Fruit fly (Drosophila melanogaster) whole organism, embryonic: ENCODE measurements around the gene Hrs.

Experiments used
- Ada2b ChIP-seq: fragments of 200-800 bp; sonication (Bioruptor generic); IDR thresholded peaks from 2 replicates; pipeline ENCODE4 v1.3.6; 2022; ENCODE audit warnings: missing biosample characterization, missing genetic modification characterization
- Asciz ChIP-seq: fragments of 200-800 bp; sonication (Bioruptor generic); optimal IDR thresholded peaks from 2 replicates; lab custom pipeline; 2017; ENCODE audit warnings: missing biosample characterization, mild to moderate bottlenecking, missing genetic modification characterization, missing genetic modification reagents
- Atf3 ChIP-seq: fragments of 200-800 bp; sonication (Bioruptor generic); optimal IDR thresholded peaks from 3 replicates; lab custom pipeline; 2016; ENCODE audit warnings: missing biosample characterization, missing genetic modification characterization
- Atf6 ChIP-seq: fragments of 200-800 bp; sonication (Bioruptor generic); IDR thresholded peaks from 2 replicates; pipeline ENCODE4 v1.3.6; 2022; ENCODE audit warnings: missing biosample characterization, missing genetic modification characterization
- Bdp1 ChIP-seq: fragments of 200-800 bp; sonication (Bioruptor generic); optimal IDR thresholded peaks from 3 replicates; lab custom pipeline; 2016; ENCODE audit warnings: missing biosample characterization, missing genetic modification characterization
- CG10431 ChIP-seq: fragments of 200-800 bp; sonication (Bioruptor generic); optimal IDR thresholded peaks from 3 replicates; lab custom pipeline; 2018; ENCODE audit warnings: missing biosample characterization, mild to moderate bottlenecking, missing genetic modification characterization
- CG12155 ChIP-seq: fragments of 200-800 bp; sonication (Bioruptor generic); optimal IDR thresholded peaks from 3 replicates; lab custom pipeline; 2016; ENCODE audit warnings: missing biosample characterization, missing genetic modification characterization
- CG15479 ChIP-seq: fragments of 200-800 bp; sonication (Bioruptor generic); optimal IDR thresholded peaks from 3 replicates; lab custom pipeline; 2019; ENCODE audit warnings: missing biosample characterization, mild to moderate bottlenecking, missing genetic modification characterization, moderate library complexity
- CG17359 ChIP-seq: fragments of 200-800 bp; sonication (Bioruptor generic); optimal IDR thresholded peaks from 3 replicates; lab custom pipeline; 2018; ENCODE audit warnings: missing biosample characterization, mild to moderate bottlenecking, missing genetic modification characterization, moderate library complexity
- CG17612 ChIP-seq: fragments of 200-800 bp; sonication (Bioruptor generic); IDR thresholded peaks from 2 replicates; pipeline ENCODE4 v1.3.6; 2022; ENCODE audit warnings: missing biosample characterization, missing genetic modification characterization
- CG2129 ChIP-seq: fragments of 200-800 bp; sonication (Bioruptor generic); IDR thresholded peaks from 2 replicates; pipeline ENCODE4 v1.3.6; 2022; ENCODE audit warnings: missing biosample characterization, missing genetic modification characterization; ENCODE audit not compliant: partially characterized antibody
- CG2199 ChIP-seq: fragments of 200-800 bp; sonication (Bioruptor generic); IDR thresholded peaks from 3 replicates; pipeline ENCODE4 v1.3.6; 2022; ENCODE audit warnings: missing biosample characterization, missing genetic modification characterization
- CG2678 ChIP-seq: fragments of 200-800 bp; sonication (Bioruptor generic); optimal IDR thresholded peaks from 3 replicates; lab custom pipeline; 2019; ENCODE audit warnings: missing biosample characterization, mild to moderate bottlenecking, missing genetic modification characterization, moderate library complexity
- CG4282 ChIP-seq: fragments of 200-800 bp; sonication (Bioruptor generic); optimal IDR thresholded peaks from 2 replicates; lab custom pipeline; 2016; ENCODE audit warnings: missing biosample characterization, missing genetic modification characterization
- CG4730 ChIP-seq: fragments of 200-800 bp; sonication (Bioruptor generic); IDR thresholded peaks from 2 replicates; pipeline ENCODE4 v1.3.6; 2022; ENCODE audit warnings: missing biosample characterization, missing genetic modification characterization
- CG7556 ChIP-seq: fragments of 200-800 bp; sonication (Bioruptor generic); optimal IDR thresholded peaks from 2 replicates; lab custom pipeline; 2017; ENCODE audit warnings: missing biosample characterization, mild to moderate bottlenecking, missing genetic modification characterization
- CG7839 ChIP-seq: fragments of 200-800 bp; sonication (Bioruptor generic); optimal IDR thresholded peaks from 3 replicates; lab custom pipeline; 2018; ENCODE audit warnings: missing biosample characterization, mild to moderate bottlenecking, missing genetic modification characterization, moderate library complexity
- CG7963 ChIP-seq: fragments of 200-800 bp; sonication (Bioruptor generic); IDR thresholded peaks from 3 replicates; pipeline ENCODE4 v1.3.6; 2022; ENCODE audit warnings: missing biosample characterization, missing genetic modification characterization; ENCODE audit not compliant: partially characterized antibody
- CG9215 ChIP-seq: fragments of 200-800 bp; sonication (Bioruptor generic); IDR thresholded peaks from 2 replicates; pipeline ENCODE4 v1.3.6; 2022; ENCODE audit warnings: missing biosample characterization, missing genetic modification characterization
- CoRest ChIP-seq: fragments of 200-800 bp; sonication (Bioruptor generic); optimal IDR thresholded peaks from 3 replicates; lab custom pipeline; 2018; ENCODE audit warnings: missing biosample characterization, mild to moderate bottlenecking, missing genetic modification characterization, moderate library complexity
- Dad ChIP-seq: fragments of 200-800 bp; sonication (Bioruptor generic); optimal IDR thresholded peaks from 3 replicates; lab custom pipeline; 2016; ENCODE audit warnings: missing biosample characterization, missing genetic modification characterization
- Dfd ChIP-seq, 2 experiments: fragments of >200 bp; optimal IDR thresholded peaks; 2 replicates each; lab custom pipeline; 2017; ENCODE audit warnings: missing biosample characterization in 2 of 2, missing genetic modification characterization in 2 of 2
- GATAe ChIP-seq: fragments of 200-800 bp; sonication (Bioruptor generic); conservative IDR thresholded peaks from 2 replicates; pipeline ENCODE4 v1.3.6; 2022; ENCODE audit warnings: missing biosample characterization, missing genetic modification characterization
- PHDP ChIP-seq: fragments of 200-800 bp; sonication (Bioruptor generic); optimal IDR thresholded peaks from 3 replicates; lab custom pipeline; 2018; ENCODE audit warnings: missing biosample characterization, mild to moderate bottlenecking, missing genetic modification characterization, moderate library complexity
- Pdp1 ChIP-seq, 2 experiments: fragments of 200-800 bp; sonication (Bioruptor generic); optimal IDR thresholded peaks; 3 replicates each; lab custom pipeline; 2016; ENCODE audit warnings: missing biosample characterization in 2 of 2, missing genetic modification characterization in 2 of 2, mild to moderate bottlenecking in 1 of 2, moderate library complexity in 1 of 2
- amos ChIP-seq: fragments of 200-800 bp; sonication (Bioruptor generic); IDR thresholded peaks from 2 replicates; pipeline ENCODE4 v1.3.6; 2022; ENCODE audit warnings: missing biosample characterization, missing genetic modification characterization; ENCODE audit not compliant: partially characterized antibody
- ci ChIP-seq: fragments of 200-800 bp; sonication (Bioruptor generic); IDR thresholded peaks from 3 replicates; pipeline ENCODE4 v1.3.6; 2022; ENCODE audit warnings: missing biosample characterization, missing genetic modification characterization
- cwo ChIP-seq: fragments of 200-800 bp; sonication (Bioruptor generic); optimal IDR thresholded peaks from 3 replicates; lab custom pipeline; 2017; ENCODE audit warnings: missing biosample characterization, missing genetic modification characterization, mild to moderate bottlenecking, moderate library complexity, missing genetic modification reagents
- dan ChIP-seq: fragments of 200-800 bp; sonication (Bioruptor generic); IDR thresholded peaks from 2 replicates; pipeline ENCODE4 v1.3.6; 2022; ENCODE audit warnings: missing biosample characterization, missing genetic modification characterization
- dati ChIP-seq: fragments of 200-800 bp; sonication (Bioruptor generic); IDR thresholded peaks from 2 replicates; pipeline ENCODE4 v1.3.6; 2022; ENCODE audit warnings: missing biosample characterization, missing genetic modification characterization
- emc ChIP-seq: fragments of 200-800 bp; sonication (Bioruptor generic); optimal IDR thresholded peaks from 2 replicates; lab custom pipeline; 2016; ENCODE audit warnings: missing biosample characterization, missing genetic modification characterization
- fd64A ChIP-seq: fragments of 200-800 bp; sonication (Bioruptor generic); optimal IDR thresholded peaks from 3 replicates; lab custom pipeline; 2018; ENCODE audit warnings: missing biosample characterization, mild to moderate bottlenecking, missing genetic modification characterization
- fd96Cb ChIP-seq: fragments of 200-800 bp; sonication (Bioruptor generic); optimal IDR thresholded peaks from 2 replicates; lab custom pipeline; 2018; ENCODE audit warnings: missing biosample characterization, mild to moderate bottlenecking, missing genetic modification characterization, moderate library complexity
- fu2 ChIP-seq: fragments of 200-800 bp; sonication (Bioruptor generic); optimal IDR thresholded peaks from 2 replicates; lab custom pipeline; 2016; ENCODE audit warnings: missing biosample characterization, missing genetic modification characterization
- grn ChIP-seq: fragments of 200-800 bp; sonication (Bioruptor generic); optimal IDR thresholded peaks from 3 replicates; lab custom pipeline; 2017; ENCODE audit warnings: missing biosample characterization, missing genetic modification characterization
- hbn ChIP-seq: fragments of 200-800 bp; sonication (Bioruptor generic); IDR thresholded peaks from 2 replicates; pipeline ENCODE4 v1.3.6; 2022; ENCODE audit warnings: missing biosample characterization, missing genetic modification characterization; ENCODE audit not compliant: partially characterized antibody
- jing ChIP-seq: fragments of 200-800 bp; sonication (Bioruptor generic); optimal IDR thresholded peaks from 2 replicates; lab custom pipeline; 2018; ENCODE audit warnings: missing biosample characterization, mild to moderate bottlenecking, missing genetic modification characterization
- lab ChIP-seq: fragments of 200-800 bp; sonication (Bioruptor generic); optimal IDR thresholded peaks from 3 replicates; lab custom pipeline; 2017; ENCODE audit warnings: missing biosample characterization, missing genetic modification characterization, mild to moderate bottlenecking, moderate library complexity, missing genetic modification reagents
- lbe ChIP-seq: fragments of 200-800 bp; sonication (Bioruptor generic); optimal IDR thresholded peaks from 2 replicates; lab custom pipeline; 2016; ENCODE audit warnings: missing biosample characterization, mild to moderate bottlenecking, missing genetic modification characterization
- nau ChIP-seq: fragments of 200-800 bp; sonication (Bioruptor generic); optimal IDR thresholded peaks from 3 replicates; lab custom pipeline; 2017; ENCODE audit warnings: missing biosample characterization, mild to moderate bottlenecking, missing genetic modification characterization, missing genetic modification reagents
- nmo ChIP-seq: fragments of 200-800 bp; sonication (Bioruptor generic); optimal IDR thresholded peaks from 2 replicates; lab custom pipeline; 2018; ENCODE audit warnings: missing biosample characterization, mild to moderate bottlenecking, missing genetic modification characterization, moderate library complexity
- pnt ChIP-seq: fragments of 200-800 bp; sonication (Bioruptor generic); optimal IDR thresholded peaks from 3 replicates; lab custom pipeline; 2016; ENCODE audit warnings: missing biosample characterization, missing genetic modification characterization
- prd ChIP-seq, 3 experiments: fragments of >200 bp in 2 of 3; fragments of 200-800 bp in 1 of 3; sonication (Bioruptor generic) in 1 of 3; optimal IDR thresholded peaks in 2 of 3; IDR thresholded peaks in 1 of 3; 2 replicates in 2 of 3; 3 replicates in 1 of 3; pipeline versions ENCODE4 v1.3.6 to Lab custom; 2017 to 2022; ENCODE audit warnings: missing biosample characterization in 1 of 3, missing genetic modification characterization in 1 of 3
- sima ChIP-seq: fragments of 200-800 bp; sonication (Bioruptor generic); optimal IDR thresholded peaks from 2 replicates; lab custom pipeline; 2016; ENCODE audit warnings: missing biosample characterization, missing genetic modification characterization
- sr ChIP-seq: fragments of 200-800 bp; sonication (Bioruptor generic); IDR thresholded peaks from 3 replicates; pipeline ENCODE4 v1.3.6; 2022; ENCODE audit warnings: missing biosample characterization, missing genetic modification characterization
- tll ChIP-seq, 2 experiments: fragments of 200-800 bp in 1 of 2; fragments of >200 bp in 1 of 2; sonication (Bioruptor generic) in 1 of 2; optimal IDR thresholded peaks; 2 replicates each; lab custom pipeline; 2017 to 2019; ENCODE audit warnings: missing biosample characterization in 2 of 2, missing genetic modification characterization in 2 of 2, mild to moderate bottlenecking in 1 of 2, moderate library complexity in 1 of 2
- unpg ChIP-seq: fragments of 200-800 bp; sonication (Bioruptor generic); optimal IDR thresholded peaks from 3 replicates; lab custom pipeline; 2018; ENCODE audit warnings: missing biosample characterization, mild to moderate bottlenecking, missing genetic modification characterization, moderate library complexity
- zen ChIP-seq: fragments of 200-800 bp; sonication (Bioruptor generic); optimal IDR thresholded peaks from 3 replicates; lab custom pipeline; 2018; ENCODE audit warnings: missing biosample characterization, mild to moderate bottlenecking, missing genetic modification characterization, moderate library complexity

Hrs gene

DNA sequence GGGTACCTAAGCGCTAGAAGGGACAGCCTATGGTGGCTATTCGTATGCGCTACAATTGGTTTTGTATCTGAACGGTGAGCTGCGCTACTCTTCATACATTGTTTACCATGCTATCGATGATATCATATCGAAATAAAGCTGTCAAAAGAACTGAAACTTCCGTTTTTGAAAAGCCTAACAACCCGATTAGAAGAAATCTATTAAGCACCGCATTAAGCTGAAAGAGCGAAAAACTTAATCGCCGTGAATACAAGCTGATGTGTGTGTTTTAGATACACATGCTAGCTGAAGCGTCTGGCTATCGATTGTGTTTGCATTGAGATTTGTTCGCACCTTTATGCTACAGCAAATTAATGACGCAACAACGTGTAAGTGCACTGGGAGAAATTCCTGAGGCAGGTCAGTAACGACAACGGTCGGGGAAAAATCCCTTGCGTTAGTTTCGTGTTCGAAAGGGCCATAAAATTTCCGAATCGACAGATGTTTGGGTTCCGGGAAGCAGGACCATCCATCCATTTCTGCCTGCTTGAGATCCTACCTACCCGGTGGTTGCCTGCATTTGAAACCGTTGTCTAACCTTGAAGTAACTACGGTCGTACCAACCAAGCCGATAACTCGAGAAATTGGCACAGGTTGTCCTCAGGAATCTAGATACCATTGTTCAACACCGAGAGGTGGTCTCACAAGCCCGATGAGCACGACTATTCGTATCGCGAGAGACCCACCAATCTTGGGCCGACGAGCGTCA lies 10.7 kb downstream of the Hrs start (continued):
- TF ChIP-seq sr (GFP tag; lab: Robert Waterston, UW): no peak
- TF ChIP-seq lab (GFP tag; lab: Kevin White, UChicago): peak; percentile 95
- no peak for TF ChIP-seq dati (GFP tag; lab: Robert Waterston, UW)
- TF ChIP-seq Ada2b (GFP tag; lab: Robert Waterston, UW): no peak
- peak; percentile 75 for TF ChIP-seq zen (tag; lab: Kevin White, UChicago)
- TF ChIP-seq CG12155 (GFP tag; lab: Kevin White, UChicago): peak; percentile 74
- no peak for TF ChIP-seq CG10431 (GFP tag; lab: Kevin White, UChicago)
- TF ChIP-seq amos (GFP tag; lab: Robert Waterston, UW): no peak
- no peak for TF ChIP-seq Atf6 (GFP tag; lab: Robert Waterston, UW)
- TF ChIP-seq fd96Cb: peak; percentile 74
- TF ChIP-seq tll (GFP tag; optimal IDR thresholded peaks at IDR 0.05; lab: Kevin White, UChicago): peak in 1 of 2 experiments; percentile 1
- TF ChIP-seq CG7963 (GFP tag; lab: Robert Waterston, UW): no peak
- TF ChIP-seq CG2129 (GFP tag; lab: Robert Waterston, UW): no peak
- no peak for TF ChIP-seq CG4730
- TF ChIP-seq sima (GFP tag; lab: Kevin White, UChicago): no peak
- peak; percentile 91 for TF ChIP-seq CG2678 (tag; lab: Kevin White, UChicago)
- no peak for TF ChIP-seq GATAe
- TF ChIP-seq nmo (GFP tag; lab: Kevin White, UChicago): peak; percentile 85
- TF ChIP-seq hbn: no peak
- peak; percentile 67 for TF ChIP-seq Asciz (GFP tag; lab: Kevin White, UChicago)
- TF ChIP-seq CG17612: no peak
- TF ChIP-seq pnt (GFP tag; lab: Kevin White, UChicago): peak; percentile 70
- peak; percentile 60 for TF ChIP-seq CG4282 (GFP tag; lab: Kevin White, UChicago)
- TF ChIP-seq Bdp1: peak; percentile 53
- peak; percentile 80 for TF ChIP-seq nau (GFP tag; lab: Kevin White, UChicago)
- TF ChIP-seq prd (optimal IDR thresholded peaks at IDR 0.05; lab: Kevin White, UChicago): no peak
- TF ChIP-seq prd (GFP tag; IDR thresholded peaks at IDR 0.05; lab: Robert Waterston, UW): no peak
- peak; percentile 80 for TF ChIP-seq PHDP (tag; lab: Kevin White, UChicago)
- peak; percentile 78 for TF ChIP-seq Dad (GFP tag; lab: Kevin White, UChicago)
- TF ChIP-seq jing: peak; percentile 48
- TF ChIP-seq Dfd (GFP tag; optimal IDR thresholded peaks at IDR 0.05; lab: Kevin White, UChicago): no peak
- TF ChIP-seq fd64A (GFP tag; lab: Kevin White, UChicago): peak; percentile 59
- TF ChIP-seq fu2 (GFP tag; lab: Kevin White, UChicago): peak; percentile 69
- no peak for TF ChIP-seq ci (GFP tag; lab: Robert Waterston, UW)
- peak; percentile 82 for TF ChIP-seq CoRest (tag; lab: Kevin White, UChicago)
- TF ChIP-seq dan: no peak
- no peak for TF ChIP-seq CG2199 (GFP tag; lab: Robert Waterston, UW)
- peak; percentile 78 for TF ChIP-seq grn (GFP tag; lab: Kevin White, UChicago)
- peak; percentile 87 for TF ChIP-seq CG7839 (tag; lab: Kevin White, UChicago)
- peak; percentile 84 to 98 for TF ChIP-seq Pdp1 (GFP tag; optimal IDR thresholded peaks at IDR 0.05; lab: Kevin White, UChicago)
- peak; percentile 92 for TF ChIP-seq CG15479 (GFP tag; lab: Kevin White, UChicago)
- TF ChIP-seq CG7556 (GFP tag; lab: Kevin White, UChicago): peak; percentile 84
- peak; percentile 84 for TF ChIP-seq CG17359 (tag; lab: Kevin White, UChicago)
- peak; percentile 77 for TF ChIP-seq Atf3
- TF ChIP-seq emc: peak; percentile 62
- no peak for TF ChIP-seq lbe (GFP tag; lab: Kevin White, UChicago)
- TF ChIP-seq CG9215 (GFP tag; lab: Robert Waterston, UW): no peak
- TF ChIP-seq cwo (GFP tag; lab: Kevin White, UChicago): peak; percentile 88
- TF ChIP-seq unpg: peak; percentile 78
